Fruit fly (Drosophila melanogaster) whole organism: Measurements from ENCODE around the gene Atg1.

Experiments used
- CG8478 ChIP-seq: fragments of >200 bp; optimal IDR thresholded peaks from 2 replicates; lab custom pipeline; 2018; ENCODE audit warnings: inconsistent platforms
- EcR ChIP-seq, 2 experiments: fragments of >200 bp; optimal IDR thresholded peaks; 2 replicates each; lab custom pipeline; 2017; ENCODE audit warnings: missing biosample characterization in 2 of 2, missing genetic modification characterization in 2 of 2, missing genetic modification reagents in 2 of 2
- pan ChIP-seq: fragments of >200 bp; optimal IDR thresholded peaks from 2 replicates; lab custom pipeline; 2017
- psq ChIP-seq: fragments of >200 bp; optimal IDR thresholded peaks from 2 replicates; lab custom pipeline; 2017
- usp ChIP-seq: fragments of >200 bp; optimal IDR thresholded peaks from 2 replicates; lab custom pipeline; 2017; ENCODE audit warnings: missing biosample characterization, missing genetic modification characterization, mixed read lengths

- no peak for TF ChIP-seq usp
- no peak for TF ChIP-seq CG8478
- TF ChIP-seq EcR (GFP tag; optimal IDR thresholded peaks at IDR 0.05; lab: Kevin White, UChicago), result no peak
- no peak for TF ChIP-seq psq (lab: Kevin White, UChicago)
- TF ChIP-seq pan (lab: Kevin White, UChicago), result no peak
These were observed 5.3 kb downstream of the Atg1 start for dm6 chr3L:12799431-12800147.
